Fruit fly (Drosophila melanogaster): ENCODE data around the gene CG13856.

DNA sequence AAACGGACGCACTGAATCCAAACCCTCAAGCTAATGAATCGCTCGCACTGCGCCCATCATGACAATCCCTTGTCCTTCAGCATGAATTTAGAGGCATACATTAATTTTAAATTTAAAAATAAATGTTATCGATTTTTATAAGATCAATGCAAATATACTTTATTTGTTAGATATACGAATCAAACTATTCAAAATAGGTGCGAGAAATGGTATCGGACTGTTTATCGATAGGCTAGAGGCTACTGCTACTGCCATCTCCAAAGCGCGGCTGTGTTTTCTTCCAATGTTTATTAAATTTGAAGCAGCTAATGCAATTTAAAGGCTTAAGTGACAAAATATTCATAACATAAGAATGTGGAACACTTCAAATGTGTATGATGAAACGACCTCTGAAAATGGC is 21.4 kb upstream of the CG13856 start, which contains the start of gene CG43342:
- TF ChIP-seq vfl (GFP tag; optimal IDR thresholded peaks at IDR 0.05): no peak
- TF ChIP-seq twi (tag; optimal IDR thresholded peaks at IDR 0.05): no peak
- no peak for TF ChIP-seq fd3F (GFP tag; optimal IDR thresholded peaks at IDR 0.05)
- no peak for TF ChIP-seq Drgx (GFP tag; IDR thresholded peaks at IDR 0.05)
- TF ChIP-seq Lpt (GFP tag; optimal IDR thresholded peaks at IDR 0.05): no peak
- no peak for TF ChIP-seq hth (optimal IDR thresholded peaks at IDR 0.05)
